Worm (Caenorhabditis elegans) whole organism, L2 larva: Measurements from ENCODE around the gene W03D2.9.
A peak's percentile ranks its signal among the peaks of the same experiment; 100 is the strongest.

Experiments
- C34F6.9 ChIP-seq: fragments of 150-350 bp; optimal IDR thresholded peaks from 2 replicates; lab custom pipeline; 2014; ENCODE audit warnings: missing biosample characterization, missing genetic modification characterization
- F13H6.1 ChIP-seq: sonication (generic microtip); optimal IDR thresholded peaks from 2 replicates; lab custom pipeline; 2016; ENCODE audit warnings: missing genetic modification characterization, missing compliant biosample characterization
- R02D3.7 ChIP-seq: fragments of 150-350 bp; optimal IDR thresholded peaks from 2 replicates; lab custom pipeline; 2014; ENCODE audit warnings: missing biosample characterization, missing genetic modification characterization
- Y55F3AM.14 ChIP-seq: fragments of 200-800 bp; sonication (Bioruptor generic); optimal IDR thresholded peaks from 2 replicates; lab custom pipeline; 2018; ENCODE audit warnings: mild to moderate bottlenecking, missing genetic modification characterization, missing compliant biosample characterization
- ZK546.5 ChIP-seq: sonication (generic microtip); optimal IDR thresholded peaks from 2 replicates; lab custom pipeline; 2017; ENCODE audit warnings: missing biosample characterization, missing genetic modification characterization
- alr-1 ChIP-seq: fragments of 150-350 bp; optimal IDR thresholded peaks from 2 replicates; lab custom pipeline; 2014; ENCODE audit warnings: missing biosample characterization, missing genetic modification characterization
- aly-2 ChIP-seq: fragments of 150-350 bp; optimal IDR thresholded peaks from 2 replicates; lab custom pipeline; 2014; ENCODE audit warnings: missing biosample characterization, missing genetic modification characterization
- ama-1 ChIP-seq: fragments of 150-350 bp; optimal IDR thresholded peaks from 2 replicates; lab custom pipeline; 2018; ENCODE audit warnings: inconsistent platforms
- blmp-1 ChIP-seq: sonication (generic microtip); optimal IDR thresholded peaks from 2 replicates; lab custom pipeline; 2017; ENCODE audit warnings: missing genetic modification characterization, mild to moderate bottlenecking, missing compliant biosample characterization, antibody characterized with exemption, moderate library complexity; ENCODE audit not compliant: insufficient read depth
- ceh-82 ChIP-seq: fragments of 150-350 bp; optimal IDR thresholded peaks from 2 replicates; lab custom pipeline; 2014; ENCODE audit warnings: missing biosample characterization, missing genetic modification characterization
- crh-2 ChIP-seq: sonication (generic microtip); optimal IDR thresholded peaks from 2 replicates; lab custom pipeline; 2017; ENCODE audit warnings: missing biosample characterization, missing genetic modification characterization
- dmd-4 ChIP-seq: sonication (generic microtip); optimal IDR thresholded peaks from 2 replicates; lab custom pipeline; 2017; ENCODE audit warnings: missing biosample characterization, missing genetic modification characterization
- egl-27 ChIP-seq: sonication (generic microtip); optimal IDR thresholded peaks from 3 replicates; lab custom pipeline; 2017; ENCODE audit warnings: missing biosample characterization, missing genetic modification reagents, missing genetic modification characterization
- elt-1 ChIP-seq: fragments of 150-350 bp; optimal IDR thresholded peaks from 2 replicates; lab custom pipeline; 2014; ENCODE audit warnings: missing biosample characterization, missing genetic modification characterization
- elt-3 ChIP-seq: sonication (generic microtip); optimal IDR thresholded peaks from 2 replicates; lab custom pipeline; 2017; ENCODE audit warnings: missing biosample characterization, missing genetic modification characterization
- fos-1 ChIP-seq: fragments of 150-350 bp; optimal IDR thresholded peaks from 2 replicates; lab custom pipeline; 2014; ENCODE audit warnings: missing biosample characterization, missing genetic modification characterization
- gmeb-1 ChIP-seq: fragments of 150-350 bp; optimal IDR thresholded peaks from 2 replicates; lab custom pipeline; 2014; ENCODE audit warnings: missing biosample characterization, missing genetic modification characterization
- lin-11 ChIP-seq: fragments of 150-350 bp; sonication (generic microtip); optimal IDR thresholded peaks from 2 replicates; lab custom pipeline; 2014; ENCODE audit warnings: missing biosample characterization, missing genetic modification characterization, inconsistent platforms, mixed read lengths
- lin-13 ChIP-seq: fragments of 150-350 bp; optimal IDR thresholded peaks from 2 replicates; lab custom pipeline; 2014; ENCODE audit warnings: missing biosample characterization, missing genetic modification reagents, missing genetic modification characterization
- lin-39 ChIP-seq: fragments of 150-350 bp; optimal IDR thresholded peaks from 2 replicates; lab custom pipeline; 2014; ENCODE audit warnings: missing biosample characterization, missing genetic modification reagents, missing genetic modification characterization
- mab-5 ChIP-seq: fragments of 150-350 bp; optimal IDR thresholded peaks from 2 replicates; lab custom pipeline; 2014; ENCODE audit warnings: missing biosample characterization, missing genetic modification characterization
- mbf-1 ChIP-seq: sonication (generic microtip); optimal IDR thresholded peaks from 2 replicates; lab custom pipeline; 2017; ENCODE audit warnings: missing biosample characterization, missing genetic modification characterization
- mdl-1 ChIP-seq, 2 experiments: fragments of 150-350 bp in 1 of 2; sonication (generic microtip) in 1 of 2; optimal IDR thresholded peaks; 2 replicates each; lab custom pipeline; 2017; ENCODE audit warnings: missing biosample characterization in 2 of 2, missing genetic modification characterization in 2 of 2
- nhr-10 ChIP-seq: sonication (generic microtip); optimal IDR thresholded peaks from 2 replicates; lab custom pipeline; 2017; ENCODE audit warnings: missing biosample characterization, missing genetic modification characterization
- nhr-11 ChIP-seq: fragments of 150-350 bp; optimal IDR thresholded peaks from 2 replicates; lab custom pipeline; 2014; ENCODE audit warnings: missing biosample characterization, missing genetic modification characterization
- nhr-12 ChIP-seq: fragments of 150-350 bp; optimal IDR thresholded peaks from 2 replicates; lab custom pipeline; 2014; ENCODE audit warnings: missing biosample characterization, missing genetic modification characterization
- nhr-129 ChIP-seq: fragments of 150-350 bp; optimal IDR thresholded peaks from 2 replicates; lab custom pipeline; 2014; ENCODE audit warnings: missing biosample characterization, missing genetic modification characterization
- nhr-21 ChIP-seq: fragments of 150-350 bp; optimal IDR thresholded peaks from 2 replicates; lab custom pipeline; 2014; ENCODE audit warnings: missing biosample characterization, missing genetic modification characterization
- nhr-23 ChIP-seq: fragments of 150-350 bp; optimal IDR thresholded peaks from 2 replicates; lab custom pipeline; 2014; ENCODE audit warnings: missing biosample characterization, missing genetic modification reagents, missing genetic modification characterization
- nhr-25 ChIP-seq: fragments of 150-350 bp; sonication (generic microtip); optimal IDR thresholded peaks from 3 replicates; lab custom pipeline; 2014; ENCODE audit warnings: missing biosample characterization, missing genetic modification characterization
- nhr-6 ChIP-seq: fragments of 150-350 bp; optimal IDR thresholded peaks from 2 replicates; lab custom pipeline; 2014; ENCODE audit warnings: missing biosample characterization, missing genetic modification characterization
- nhr-77 ChIP-seq: fragments of 150-350 bp; optimal IDR thresholded peaks from 2 replicates; lab custom pipeline; 2014; ENCODE audit warnings: missing biosample characterization, missing genetic modification characterization
- peb-1 ChIP-seq: fragments of 150-350 bp; optimal IDR thresholded peaks from 2 replicates; lab custom pipeline; 2014; ENCODE audit warnings: missing biosample characterization, missing genetic modification characterization
- sem-4 ChIP-seq: fragments of 150-350 bp; optimal IDR thresholded peaks from 2 replicates; lab custom pipeline; 2014; ENCODE audit warnings: missing biosample characterization, missing genetic modification reagents, missing genetic modification characterization
- skn-1 ChIP-seq: sonication (generic microtip); optimal IDR thresholded peaks from 2 replicates; lab custom pipeline; 2017; ENCODE audit warnings: missing biosample characterization, missing genetic modification characterization
- sma-3 ChIP-seq: sonication (generic microtip); optimal IDR thresholded peaks from 2 replicates; lab custom pipeline; 2016; ENCODE audit warnings: missing genetic modification reagents, missing genetic modification characterization, missing compliant biosample characterization
- sma-9 ChIP-seq, 2 experiments: fragments of 150-350 bp in 1 of 2; sonication (generic microtip) in 1 of 2; optimal IDR thresholded peaks; 2 replicates each; lab custom pipeline; 2014 to 2016; ENCODE audit warnings: missing genetic modification characterization in 2 of 2, mild to moderate bottlenecking in 1 of 2, missing biosample characterization in 1 of 2, missing compliant biosample characterization in 1 of 2, missing genetic modification reagents in 1 of 2, moderate library complexity in 1 of 2
- snpc-4 ChIP-seq: fragments of 150-350 bp; optimal IDR thresholded peaks from 2 replicates; lab custom pipeline; 2014; ENCODE audit warnings: missing biosample characterization, missing genetic modification characterization
- unc-39 ChIP-seq: fragments of 150-350 bp; optimal IDR thresholded peaks from 2 replicates; lab custom pipeline; 2014; ENCODE audit warnings: missing biosample characterization, missing genetic modification characterization
- unc-55 ChIP-seq: fragments of 150-350 bp; sonication (generic microtip); optimal IDR thresholded peaks from 3 replicates; lab custom pipeline; 2014; ENCODE audit warnings: missing biosample characterization, missing genetic modification reagents, missing genetic modification characterization
- unc-62 ChIP-seq: fragments of 150-350 bp; optimal IDR thresholded peaks from 2 replicates; lab custom pipeline; 2014; ENCODE audit warnings: missing biosample characterization, missing genetic modification reagents, missing genetic modification characterization
- zag-1 ChIP-seq: fragments of 150-350 bp; optimal IDR thresholded peaks from 2 replicates; lab custom pipeline; 2014; ENCODE audit warnings: missing biosample characterization, missing genetic modification characterization
- ztf-1 ChIP-seq: fragments of 200-800 bp; sonication (Bioruptor generic); conservative IDR thresholded peaks from 2 replicates; pipeline ENCODE4 v1.3.6; 2022; ENCODE audit warnings: missing genetic modification characterization, missing compliant biosample characterization
- ztf-4 ChIP-seq: fragments of 150-350 bp; optimal IDR thresholded peaks from 2 replicates; lab custom pipeline; 2014; ENCODE audit warnings: missing biosample characterization, missing genetic modification characterization

The W03D2.9 gene

ce11 chrIV:4028177-4028576 is 46.3 kb downstream of the W03D2.9 start (continued):
- TF ChIP-seq snpc-4 (tag; lab: Kevin White, UChicago) (no peak), lin-11 (tag; lab: Kevin White, UChicago) (no peak), F13H6.1 (tag; lab: Kevin White, UChicago) (peak; percentile 91), mab-5 (peak; percentile 15), nhr-12 (no peak), unc-62 (GFP tag; lab: Kevin White, UChicago) (no peak), nhr-25 (tag; lab: Kevin White, UChicago) (peak; percentile 54), alr-1 (tag; lab: Kevin White, UChicago) (no peak), ztf-4 (tag; lab: Kevin White, UChicago) (no peak), dmd-4 (no peak), nhr-10 (tag; lab: Kevin White, UChicago) (no peak), mdl-1 (tag; optimal IDR thresholded peaks at IDR 0.05; lab: Kevin White, UChicago) (peak; percentile 70 to 72), unc-55 (GFP tag; lab: Kevin White, UChicago) (no peak), lin-13 (GFP tag; lab: Kevin White, UChicago) (peak; percentile 4), nhr-23 (tag; lab: Kevin White, UChicago) (no peak), mbf-1 (tag; lab: Kevin White, UChicago) (no peak), unc-39 (tag; lab: Kevin White, UChicago) (no peak), elt-1 (tag; lab: Kevin White, UChicago) (peak; percentile 11), nhr-77 (tag; lab: Kevin White, UChicago) (no peak), ama-1 (lab: Kevin White, UChicago) (no peak), elt-3 (tag; lab: Kevin White, UChicago) (no peak), blmp-1 (tag; lab: Kevin White, UChicago) (peak; percentile 52), ztf-1 (GFP tag; lab: Robert Waterston, UW) (no peak), nhr-6 (tag; lab: Kevin White, UChicago) (peak; percentile 24)

DNA sequence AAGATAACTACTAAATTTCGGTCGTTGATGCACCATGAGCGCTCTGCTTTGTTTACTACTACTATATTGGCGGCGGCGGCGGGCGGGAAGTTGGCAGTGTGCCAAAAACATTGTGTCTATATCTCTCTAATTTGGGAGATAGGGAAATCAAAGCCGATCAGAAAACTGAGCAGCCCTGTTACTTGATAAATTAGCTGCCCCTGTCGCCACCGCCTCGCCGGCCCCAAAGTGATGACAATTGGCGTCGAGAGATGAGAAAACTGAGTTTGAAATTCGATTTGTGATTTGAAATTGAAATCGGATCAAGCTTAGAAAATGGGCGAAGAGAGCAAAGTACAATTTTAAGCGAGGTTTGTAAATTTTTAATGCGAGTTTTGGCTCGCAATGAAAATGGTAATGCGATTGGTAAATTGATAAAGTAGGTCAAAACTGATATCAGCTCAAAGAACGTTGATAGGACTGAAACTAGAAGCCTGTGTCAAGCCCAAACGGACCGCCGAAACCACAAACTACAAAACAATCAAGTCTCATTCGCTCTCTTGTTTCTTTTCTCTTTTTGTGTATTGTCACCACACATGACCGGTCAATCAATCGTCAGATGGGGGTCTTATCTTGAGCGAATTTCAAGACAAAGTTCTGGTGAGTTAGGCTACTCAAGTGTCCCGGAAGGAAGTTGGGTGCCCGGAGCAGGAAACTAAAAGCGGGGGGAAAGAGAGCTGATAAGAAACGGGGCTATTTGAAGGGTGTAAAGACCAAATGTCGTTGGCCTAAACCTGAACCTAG is 47.2 kb downstream of the W03D2.9 start:
- TF ChIP-seq lin-39 (no peak), unc-55 (GFP tag; lab: Kevin White, UChicago) (no peak), fos-1 (peak; percentile 17), sem-4 (tag; lab: Kevin White, UChicago) (no peak), crh-2 (no peak), sma-9 (GFP tag; optimal IDR thresholded peaks at IDR 0.05; lab: Kevin White, UChicago) (peak; percentile 28), sma-9 (tag; optimal IDR thresholded peaks at IDR 0.05; lab: Kevin White, UChicago) (no peak), lin-11 (tag; lab: Kevin White, UChicago) (no peak), nhr-25 (tag; lab: Kevin White, UChicago) (no peak), F13H6.1 (tag; lab: Kevin White, UChicago) (peak; percentile 20)

ce11 chrIV:4025923-4026322 is 48.6 kb downstream of the W03D2.9 start:
- no peak for TF ChIP-seq R02D3.7
- TF ChIP-seq ztf-1 (GFP tag; lab: Robert Waterston, UW): no peak
- peak; percentile 94 to 95 for TF ChIP-seq mdl-1 (tag; optimal IDR thresholded peaks at IDR 0.05; lab: Kevin White, UChicago)
- no peak for TF ChIP-seq nhr-23 (tag; lab: Kevin White, UChicago)
- no peak for TF ChIP-seq alr-1 (tag; lab: Kevin White, UChicago)
- TF ChIP-seq lin-13 (GFP tag; lab: Kevin White, UChicago): peak; percentile 16
- no peak for TF ChIP-seq nhr-10 (tag; lab: Kevin White, UChicago)
- TF ChIP-seq sem-4 (tag; lab: Kevin White, UChicago): peak; percentile 82
- TF ChIP-seq lin-39: no peak
- no peak for TF ChIP-seq unc-39 (tag; lab: Kevin White, UChicago)
- TF ChIP-seq sma-3: peak; percentile 65
- TF ChIP-seq unc-55 (GFP tag; lab: Kevin White, UChicago): peak; percentile 35
- TF ChIP-seq zag-1: no peak
- no peak for TF ChIP-seq ceh-82 (tag; lab: Kevin White, UChicago)
- TF ChIP-seq ZK546.5 (tag; lab: Kevin White, UChicago): no peak
- TF ChIP-seq gmeb-1 (tag; lab: Kevin White, UChicago): no peak
- no peak for TF ChIP-seq peb-1 (tag; lab: Kevin White, UChicago)
- TF ChIP-seq mbf-1 (tag; lab: Kevin White, UChicago): no peak
- no peak for TF ChIP-seq dmd-4
- TF ChIP-seq egl-27 (tag; lab: Kevin White, UChicago): peak; percentile 24
- TF ChIP-seq Y55F3AM.14: peak; percentile 48
- no peak for TF ChIP-seq skn-1
- no peak for TF ChIP-seq unc-62 (GFP tag; lab: Kevin White, UChicago)
- TF ChIP-seq nhr-12: no peak
- no peak for TF ChIP-seq nhr-6 (tag; lab: Kevin White, UChicago)
- TF ChIP-seq elt-3 (tag; lab: Kevin White, UChicago): no peak
- peak; percentile 63 for TF ChIP-seq nhr-21 (tag; lab: Kevin White, UChicago)
- no peak for TF ChIP-seq nhr-11 (tag; lab: Kevin White, UChicago)
- TF ChIP-seq aly-2 (tag; lab: Kevin White, UChicago): no peak
- TF ChIP-seq snpc-4 (tag; lab: Kevin White, UChicago): no peak
- peak; percentile 87 for TF ChIP-seq nhr-25 (tag; lab: Kevin White, UChicago)
- TF ChIP-seq nhr-129: peak; percentile 55
- TF ChIP-seq ztf-4 (tag; lab: Kevin White, UChicago): peak; percentile 41
- TF ChIP-seq F13H6.1 (tag; lab: Kevin White, UChicago): peak; percentile 87
- no peak for TF ChIP-seq fos-1
- TF ChIP-seq C34F6.9 (tag; lab: Kevin White, UChicago): peak; percentile 63
- no peak for TF ChIP-seq nhr-77 (tag; lab: Kevin White, UChicago)
- peak; percentile 54 for TF ChIP-seq crh-2
- TF ChIP-seq blmp-1 (tag; lab: Kevin White, UChicago): peak; percentile 35
